Worm (Caenorhabditis elegans): ENCODE data around the gene fubl-1.
A peak's percentile ranks its signal among the peaks of the same experiment; 100 is the strongest.

Gene fubl-1

DNA sequence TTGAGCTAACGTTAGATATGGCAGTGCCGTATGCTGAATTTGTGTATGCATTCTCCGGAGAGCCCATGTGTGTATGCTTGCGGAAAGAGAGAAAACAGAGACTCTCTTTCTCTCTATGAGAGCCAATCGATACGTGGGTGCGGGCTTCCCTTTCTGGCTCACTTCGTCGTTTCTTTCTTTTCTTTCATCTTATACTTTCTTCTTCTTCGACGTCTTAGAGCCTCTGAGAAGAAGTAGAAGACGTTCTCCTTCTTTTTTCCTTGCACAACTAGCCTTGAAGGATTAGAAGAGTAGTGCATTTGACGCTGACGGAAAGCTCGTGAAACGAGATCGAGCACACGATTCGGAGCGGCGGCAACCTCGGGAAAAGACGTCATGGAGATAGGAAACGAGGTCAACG lies 35.2 kb upstream of the fubl-1 start:
- TF ChIP-seq ama-1 (optimal IDR thresholded peaks at IDR 0.05) (no peak), ama-1 (GFP tag; optimal IDR thresholded peaks at IDR 0.05) (no peak), him-1 (tag; optimal IDR thresholded peaks at IDR 0.05) (no peak), lin-40 (tag; optimal IDR thresholded peaks at IDR 0.05) (peak; percentile 39), attf-5 (GFP tag; optimal IDR thresholded peaks at IDR 0.05) (peak; percentile 0), lin-35 (GFP tag; optimal IDR thresholded peaks at IDR 0.05) (peak in 1 of 3 experiments; percentile 45), dox-1 (GFP tag; IDR thresholded peaks at IDR 0.05) (no peak), K12H6.12 (tag; optimal IDR thresholded peaks at IDR 0.05) (peak; percentile 26), F33H1.4 (GFP tag; IDR thresholded peaks at IDR 0.05) (no peak), cebp-1 (GFP tag; IDR thresholded peaks at IDR 0.05) (0 out of 2 replicates have a peak, but pooled peaks have one; percentile 3), cebp-1 (tag; optimal IDR thresholded peaks at IDR 0.05) (peak; percentile 18), rpc-1 (optimal IDR thresholded peaks at IDR 0.05) (no peak), rpc-1 (tag; optimal IDR thresholded peaks at IDR 0.05) (no peak), tbp1 (GFP tag; optimal IDR thresholded peaks at IDR 0.05) (no peak)

DNA sequence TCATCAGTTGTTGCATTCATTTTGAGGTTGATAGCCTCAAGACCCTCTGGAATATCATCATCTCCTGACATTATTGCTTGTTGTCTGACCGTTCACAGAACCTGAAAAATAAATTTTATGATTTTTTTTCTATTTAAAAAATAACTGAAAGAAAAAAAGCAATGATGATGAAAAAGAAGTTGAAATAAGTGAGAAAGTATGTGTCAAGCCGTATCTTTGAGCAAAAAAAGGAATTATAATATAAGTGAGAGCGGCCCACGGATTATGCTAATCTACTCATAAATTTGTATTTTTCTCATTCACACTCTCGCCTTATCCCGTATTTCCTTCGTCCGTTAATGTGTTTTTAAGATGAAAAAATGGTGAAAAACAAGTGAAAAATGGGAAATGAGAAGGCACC lies 31.5 kb upstream of the fubl-1 start, which contains the start of gene ric-4:
Gene ric-4 (minus strand): TSS at position 101 of the 400 bp plus-strand sequence.
- no peak for TF ChIP-seq pha-4 (tag; optimal IDR thresholded peaks at IDR 0.05)
- TF ChIP-seq madf-10 (tag; optimal IDR thresholded peaks at IDR 0.05) = no peak
- no peak for TF ChIP-seq ZK185.1 (tag; optimal IDR thresholded peaks at IDR 0.05; ENCODE audit: poor library complexity, severe bottlenecking)
- TF ChIP-seq ztf-22 (GFP tag; optimal IDR thresholded peaks at IDR 0.05) = no peak
- TF ChIP-seq athp-1 (tag; optimal IDR thresholded peaks at IDR 0.05) = no peak

DNA sequence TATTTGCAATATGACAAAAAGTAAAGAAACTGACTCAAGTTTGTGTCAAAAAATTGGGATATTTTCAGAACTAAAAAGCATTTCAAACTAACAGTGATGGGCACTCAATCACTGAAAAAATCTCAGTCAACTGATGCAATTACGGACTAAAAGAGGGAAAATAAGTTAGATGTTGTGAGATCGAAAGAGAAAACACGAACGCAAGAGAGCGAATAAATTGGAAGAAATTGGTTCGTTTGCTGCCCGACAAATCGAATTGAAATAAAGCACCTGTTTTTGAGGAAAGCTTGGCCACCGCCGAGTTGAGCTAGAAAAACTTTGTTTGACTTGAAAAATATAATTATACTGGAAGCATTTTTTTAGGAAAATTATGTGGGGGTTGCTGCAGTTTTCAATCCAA lies 27.4 kb upstream of the fubl-1 start:
- TF ChIP-seq K11D2.4 (GFP tag; IDR thresholded peaks at IDR 0.05) (no peak), lsy-27 (tag; optimal IDR thresholded peaks at IDR 0.05; ENCODE audit: borderline replicate concordance, insufficient read depth) (no peak), lir-1 (GFP tag; conservative IDR thresholded peaks at IDR 0.05) (no peak), egl-18 (GFP tag; IDR thresholded peaks at IDR 0.05) (no peak), C06A6.2 (GFP tag; conservative IDR thresholded peaks at IDR 0.05) (no peak), Y53F4B.3 (GFP tag; IDR thresholded peaks at IDR 0.05) (no peak), Y53G8AR.9 (GFP tag; conservative IDR thresholded peaks at IDR 0.05) (no peak), F52B5.7 (tag; optimal IDR thresholded peaks at IDR 0.05) (no peak), ets-4 (GFP tag; optimal IDR thresholded peaks at IDR 0.05) (no peak), efl-1 (GFP tag; optimal IDR thresholded peaks at IDR 0.05) (no peak), hlh-26 (GFP tag; conservative IDR thresholded peaks at IDR 0.05) (no peak), D2030.7 (GFP tag; IDR thresholded peaks at IDR 0.05) (no peak), egrh-3 (GFP tag; IDR thresholded peaks at IDR 0.05) (no peak), madf-6 (GFP tag; IDR thresholded peaks at IDR 0.05) (no peak)

DNA sequence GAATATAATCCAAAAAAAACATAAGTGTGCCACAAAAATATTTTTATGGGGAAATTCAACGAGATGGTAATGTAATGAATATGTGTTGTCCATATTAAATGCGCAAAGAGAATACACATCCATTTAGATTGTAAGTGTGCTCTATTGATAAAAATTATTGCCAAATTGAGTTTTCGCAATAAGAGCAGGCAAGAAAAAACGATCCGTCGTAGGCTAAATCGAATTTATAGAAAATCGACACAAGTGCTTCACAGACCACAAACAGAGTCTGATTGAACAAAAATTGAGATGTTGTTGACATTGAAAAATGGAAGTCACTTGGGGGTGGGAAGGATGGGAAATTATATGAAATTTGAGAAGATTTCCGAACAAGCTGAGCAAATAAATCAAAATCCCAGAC lies 26.4 kb upstream of the fubl-1 start:
- TF ChIP-seq chd-7 (tag; optimal IDR thresholded peaks at IDR 0.05) = no peak
- no peak for TF ChIP-seq attf-5 (GFP tag; optimal IDR thresholded peaks at IDR 0.05)
- TF ChIP-seq madf-8 (GFP tag; conservative IDR thresholded peaks at IDR 0.05) = no peak
- no peak for TF ChIP-seq snpc-1.1 (tag; optimal IDR thresholded peaks at IDR 0.05; ENCODE audit: insufficient read depth)
- TF ChIP-seq B0261.1 (tag; optimal IDR thresholded peaks at IDR 0.05) = no peak
- no peak for TF ChIP-seq ceh-79 (tag; optimal IDR thresholded peaks at IDR 0.05)
- no peak for TF ChIP-seq repo-1 (tag; optimal IDR thresholded peaks at IDR 0.05)
- TF ChIP-seq lsy-27 (tag; optimal IDR thresholded peaks at IDR 0.05; ENCODE audit: borderline replicate concordance, insufficient read depth) = no peak
- no peak for TF ChIP-seq egl-18 (GFP tag; IDR thresholded peaks at IDR 0.05)
- no peak for TF ChIP-seq somi-1 (GFP tag; optimal IDR thresholded peaks at IDR 0.05)
- no peak for TF ChIP-seq nhr-27 (tag; optimal IDR thresholded peaks at IDR 0.05)
- no peak for TF ChIP-seq K12H6.12 (tag; optimal IDR thresholded peaks at IDR 0.05)
- TF ChIP-seq snpc-4 (GFP tag; optimal IDR thresholded peaks at IDR 0.05) = no peak
- TF ChIP-seq snpc-4 (tag; optimal IDR thresholded peaks at IDR 0.05) = no peak
- TF ChIP-seq gei-17 (GFP tag; optimal IDR thresholded peaks at IDR 0.05) = no peak
- no peak for TF ChIP-seq ztf-3 (GFP tag; optimal IDR thresholded peaks at IDR 0.05)
- TF ChIP-seq hmg-20 (GFP tag; IDR thresholded peaks at IDR 0.05) = no peak
- TF ChIP-seq F52B5.7 (tag; optimal IDR thresholded peaks at IDR 0.05) = no peak
